Worm (Caenorhabditis elegans) whole organism, L2 larva: ENCODE data around the gene K10H10.7.

Experiments
- F13H6.1 ChIP-seq: sonication (generic microtip); optimal IDR thresholded peaks from 2 replicates; lab custom pipeline; 2016; ENCODE audit warnings: missing genetic modification characterization, missing compliant biosample characterization
- ztf-11 ChIP-seq: sonication (generic microtip); optimal IDR thresholded peaks from 2 replicates; lab custom pipeline; 2017; ENCODE audit warnings: missing biosample characterization, missing genetic modification characterization

DNA sequence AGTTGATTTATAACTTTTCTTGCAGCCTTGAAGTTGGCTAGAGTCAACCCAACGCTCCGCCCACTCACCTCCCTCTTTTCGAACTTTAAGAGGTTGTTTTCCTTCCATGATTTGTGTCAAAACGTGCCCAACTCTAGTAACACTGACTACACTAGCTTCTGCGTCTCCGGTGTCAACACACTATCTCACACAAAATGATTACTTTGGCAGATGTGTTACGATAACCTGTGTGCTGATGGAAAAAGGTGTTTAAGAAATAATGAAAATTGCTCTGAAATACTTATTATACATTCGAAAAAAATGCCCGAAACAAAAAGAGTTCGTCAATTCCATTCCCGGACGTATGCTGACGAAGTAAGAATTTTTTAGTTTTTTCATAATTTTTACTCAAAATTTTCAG is 4.5 kb downstream of the K10H10.7 start, which contains the start of gene K10H10.6:
- TF ChIP-seq F13H6.1 (tag; lab: Kevin White, UChicago) (no peak), ztf-11 (tag; lab: Kevin White, UChicago) (no peak)
